Fruit fly (Drosophila melanogaster): ENCODE results near the gene CG1492.

The CG1492 gene

dm6 chrX:12006678-12007441, 5.2 kb downstream of the CG1492 start, which contains the start of gene CG1806 (continued):
- TF ChIP-seq CG15269 (tag; optimal IDR thresholded peaks at IDR 0.05) (peak; percentile 4), Sin3A (optimal IDR thresholded peaks at IDR 0.05) (no peak), CG7987 (GFP tag; optimal IDR thresholded peaks at IDR 0.05) (no peak), CG8281 (tag; optimal IDR thresholded peaks at IDR 0.05) (no peak), wdn (GFP tag; IDR thresholded peaks at IDR 0.05) (peak; percentile 30; the same call in 1 of the 2 replicates), CG17802 (tag; optimal IDR thresholded peaks at IDR 0.05) (no peak), HLHmδ (GFP tag; optimal IDR thresholded peaks at IDR 0.05) (peak; percentile 55), Lim3 (GFP tag; IDR thresholded peaks at IDR 0.05) (no peak), Drgx (GFP tag; IDR thresholded peaks at IDR 0.05) (peak; percentile 64), CG12769 (tag; optimal IDR thresholded peaks at IDR 0.05) (peak; percentile 88), chm (GFP tag; IDR thresholded peaks at IDR 0.05) (peak; percentile 18; the same call in 1 of the 2 replicates), CG17385 (GFP tag; optimal IDR thresholded peaks at IDR 0.05) (peak; percentile 35), CG9932 (GFP tag; IDR thresholded peaks at IDR 0.05) (0 out of 2 replicates have a peak, but pooled peaks have one; percentile 14), CG30431 (GFP tag; optimal IDR thresholded peaks at IDR 0.05) (no peak), sob (GFP tag; IDR thresholded peaks at IDR 0.05) (peak; percentile 19; the same call in 1 of the 2 replicates), Dek (tag; optimal IDR thresholded peaks at IDR 0.05) (no peak), en (GFP tag; optimal IDR thresholded peaks at IDR 0.05) (no peak), Chrac-16 (GFP tag; optimal IDR thresholded peaks at IDR 0.05) (peak; percentile 2), Dbx (GFP tag; IDR thresholded peaks at IDR 0.05) (peak; percentile 45; the same call in 1 of the 3 replicates), ham (GFP tag; IDR thresholded peaks at IDR 0.05) (no peak), CG2199 (GFP tag; IDR thresholded peaks at IDR 0.05) (no peak), pan (optimal IDR thresholded peaks at IDR 0.05) (no peak), pan (GFP tag; optimal IDR thresholded peaks at IDR 0.05 in 1 of 2, IDR thresholded peaks at IDR 0.05 in 1 of 2) (peak in 1 of 2 experiments; percentile 18), Jarid2 (GFP tag; optimal IDR thresholded peaks at IDR 0.05) (peak; percentile 85), Rfx (GFP tag; IDR thresholded peaks at IDR 0.05) (peak; percentile 24; the same call in 1 of the 2 replicates), CG10565 (GFP tag; optimal IDR thresholded peaks at IDR 0.05) (no peak), cad (GFP tag; optimal IDR thresholded peaks at IDR 0.05) (peak; percentile 22), crp (GFP tag; optimal IDR thresholded peaks at IDR 0.05) (no peak), gro (GFP tag; optimal IDR thresholded peaks at IDR 0.05) (peak; percentile 54), CG13296 (GFP tag; optimal IDR thresholded peaks at IDR 0.05) (no peak), Max (GFP tag; optimal IDR thresholded peaks at IDR 0.05) (no peak), CG2678 (tag; optimal IDR thresholded peaks at IDR 0.05) (peak; percentile 6), CG13894 (tag; optimal IDR thresholded peaks at IDR 0.05) (no peak), CG12744 (GFP tag; optimal IDR thresholded peaks at IDR 0.05) (no peak), Deaf1 (tag; optimal IDR thresholded peaks at IDR 0.05) (peak; percentile 26), CG32532 (GFP tag; IDR thresholded peaks at IDR 0.05) (peak; percentile 65; the same call in 1 of the 2 replicates), BEAF-32 (GFP tag; optimal IDR thresholded peaks at IDR 0.05) (no peak), inv (GFP tag; IDR thresholded peaks at IDR 0.05; ENCODE audit: partially characterized antibody) (0 out of 2 replicates have a peak, but pooled peaks have one; percentile 21), Atf6 (GFP tag; IDR thresholded peaks at IDR 0.05) (0 out of 2 replicates have a peak, but pooled peaks have one; percentile 31), nom (GFP tag; optimal IDR thresholded peaks at IDR 0.05) (peak; percentile 82), ftz-f1 (GFP tag; optimal IDR thresholded peaks at IDR 0.05) (peak; percentile 19), eve (GFP tag; optimal IDR thresholded peaks at IDR 0.05) (peak in 1 of 2 experiments; percentile 38), CG6854 (GFP tag; optimal IDR thresholded peaks at IDR 0.05) (peak; percentile 10), cg (GFP tag; optimal IDR thresholded peaks at IDR 0.05) (peak; percentile 82), CG17829 (tag; optimal IDR thresholded peaks at IDR 0.05) (peak; percentile 1), gce (GFP tag; IDR thresholded peaks at IDR 0.05) (peak; percentile 28; the same call in 1 of the 3 replicates), sd (tag; optimal IDR thresholded peaks at IDR 0.05) (peak; percentile 92), CG31388 (GFP tag; optimal IDR thresholded peaks at IDR 0.05) (no peak), kni (GFP tag; optimal IDR thresholded peaks at IDR 0.05) (peak; percentile 18)

Data from whole organism, embryonic.